Worm (Caenorhabditis elegans) whole organism, L2 larva: ENCODE results near the gene aqp-7.

Source experiments
- F13H6.1 ChIP-seq: sonication (generic microtip); optimal IDR thresholded peaks from 2 replicates; lab custom pipeline; 2016; ENCODE audit warnings: missing genetic modification characterization, missing compliant biosample characterization
- R02D3.7 ChIP-seq: fragments of 150-350 bp; optimal IDR thresholded peaks from 2 replicates; lab custom pipeline; 2014; ENCODE audit warnings: missing biosample characterization, missing genetic modification characterization
- Y55F3AM.14 ChIP-seq: fragments of 200-800 bp; sonication (Bioruptor generic); optimal IDR thresholded peaks from 2 replicates; lab custom pipeline; 2018; ENCODE audit warnings: mild to moderate bottlenecking, missing genetic modification characterization, missing compliant biosample characterization
- ZK546.5 ChIP-seq: sonication (generic microtip); optimal IDR thresholded peaks from 2 replicates; lab custom pipeline; 2017; ENCODE audit warnings: missing biosample characterization, missing genetic modification characterization
- alr-1 ChIP-seq: fragments of 150-350 bp; optimal IDR thresholded peaks from 2 replicates; lab custom pipeline; 2014; ENCODE audit warnings: missing biosample characterization, missing genetic modification characterization
- aly-2 ChIP-seq: fragments of 150-350 bp; optimal IDR thresholded peaks from 2 replicates; lab custom pipeline; 2014; ENCODE audit warnings: missing biosample characterization, missing genetic modification characterization
- ceh-16 ChIP-seq: fragments of 150-350 bp; optimal IDR thresholded peaks from 2 replicates; lab custom pipeline; 2014; ENCODE audit warnings: missing biosample characterization, missing genetic modification characterization
- ceh-82 ChIP-seq: fragments of 150-350 bp; optimal IDR thresholded peaks from 2 replicates; lab custom pipeline; 2014; ENCODE audit warnings: missing biosample characterization, missing genetic modification characterization
- crh-2 ChIP-seq: sonication (generic microtip); optimal IDR thresholded peaks from 2 replicates; lab custom pipeline; 2017; ENCODE audit warnings: missing biosample characterization, missing genetic modification characterization
- egl-27 ChIP-seq: sonication (generic microtip); optimal IDR thresholded peaks from 3 replicates; lab custom pipeline; 2017; ENCODE audit warnings: missing biosample characterization, missing genetic modification reagents, missing genetic modification characterization
- elt-1 ChIP-seq: fragments of 150-350 bp; optimal IDR thresholded peaks from 2 replicates; lab custom pipeline; 2014; ENCODE audit warnings: missing biosample characterization, missing genetic modification characterization
- fos-1 ChIP-seq: fragments of 150-350 bp; optimal IDR thresholded peaks from 2 replicates; lab custom pipeline; 2014; ENCODE audit warnings: missing biosample characterization, missing genetic modification characterization
- lin-11 ChIP-seq: fragments of 150-350 bp; sonication (generic microtip); optimal IDR thresholded peaks from 2 replicates; lab custom pipeline; 2014; ENCODE audit warnings: missing biosample characterization, missing genetic modification characterization, inconsistent platforms, mixed read lengths
- lin-13 ChIP-seq: fragments of 150-350 bp; optimal IDR thresholded peaks from 2 replicates; lab custom pipeline; 2014; ENCODE audit warnings: missing biosample characterization, missing genetic modification reagents, missing genetic modification characterization
- lin-39 ChIP-seq: fragments of 150-350 bp; optimal IDR thresholded peaks from 2 replicates; lab custom pipeline; 2014; ENCODE audit warnings: missing biosample characterization, missing genetic modification reagents, missing genetic modification characterization
- mab-5 ChIP-seq: fragments of 150-350 bp; optimal IDR thresholded peaks from 2 replicates; lab custom pipeline; 2014; ENCODE audit warnings: missing biosample characterization, missing genetic modification characterization
- nhr-10 ChIP-seq: sonication (generic microtip); optimal IDR thresholded peaks from 2 replicates; lab custom pipeline; 2017; ENCODE audit warnings: missing biosample characterization, missing genetic modification characterization
- nhr-12 ChIP-seq: fragments of 150-350 bp; optimal IDR thresholded peaks from 2 replicates; lab custom pipeline; 2014; ENCODE audit warnings: missing biosample characterization, missing genetic modification characterization
- nhr-21 ChIP-seq: fragments of 150-350 bp; optimal IDR thresholded peaks from 2 replicates; lab custom pipeline; 2014; ENCODE audit warnings: missing biosample characterization, missing genetic modification characterization
- nhr-237 ChIP-seq: fragments of 150-350 bp; optimal IDR thresholded peaks from 2 replicates; lab custom pipeline; 2014; ENCODE audit warnings: missing biosample characterization, missing genetic modification characterization
- nhr-6 ChIP-seq: fragments of 150-350 bp; optimal IDR thresholded peaks from 2 replicates; lab custom pipeline; 2014; ENCODE audit warnings: missing biosample characterization, missing genetic modification characterization
- nhr-77 ChIP-seq: fragments of 150-350 bp; optimal IDR thresholded peaks from 2 replicates; lab custom pipeline; 2014; ENCODE audit warnings: missing biosample characterization, missing genetic modification characterization
- sem-4 ChIP-seq: fragments of 150-350 bp; optimal IDR thresholded peaks from 2 replicates; lab custom pipeline; 2014; ENCODE audit warnings: missing biosample characterization, missing genetic modification reagents, missing genetic modification characterization
- sma-3 ChIP-seq: sonication (generic microtip); optimal IDR thresholded peaks from 2 replicates; lab custom pipeline; 2016; ENCODE audit warnings: missing genetic modification reagents, missing genetic modification characterization, missing compliant biosample characterization
- sma-9 ChIP-seq, 2 experiments: fragments of 150-350 bp in 1 of 2; sonication (generic microtip) in 1 of 2; optimal IDR thresholded peaks; 2 replicates each; lab custom pipeline; 2014 to 2016; ENCODE audit warnings: missing genetic modification characterization in 2 of 2, mild to moderate bottlenecking in 1 of 2, missing biosample characterization in 1 of 2, missing compliant biosample characterization in 1 of 2, missing genetic modification reagents in 1 of 2, moderate library complexity in 1 of 2
- snpc-4 ChIP-seq: fragments of 150-350 bp; optimal IDR thresholded peaks from 2 replicates; lab custom pipeline; 2014; ENCODE audit warnings: missing biosample characterization, missing genetic modification characterization
- unc-39 ChIP-seq: fragments of 150-350 bp; optimal IDR thresholded peaks from 2 replicates; lab custom pipeline; 2014; ENCODE audit warnings: missing biosample characterization, missing genetic modification characterization
- unc-55 ChIP-seq: fragments of 150-350 bp; sonication (generic microtip); optimal IDR thresholded peaks from 3 replicates; lab custom pipeline; 2014; ENCODE audit warnings: missing biosample characterization, missing genetic modification reagents, missing genetic modification characterization
- unc-62 ChIP-seq: fragments of 150-350 bp; optimal IDR thresholded peaks from 2 replicates; lab custom pipeline; 2014; ENCODE audit warnings: missing biosample characterization, missing genetic modification reagents, missing genetic modification characterization
- ztf-1 ChIP-seq: fragments of 200-800 bp; sonication (Bioruptor generic); conservative IDR thresholded peaks from 2 replicates; pipeline ENCODE4 v1.3.6; 2022; ENCODE audit warnings: missing genetic modification characterization, missing compliant biosample characterization
- ztf-4 ChIP-seq: fragments of 150-350 bp; optimal IDR thresholded peaks from 2 replicates; lab custom pipeline; 2014; ENCODE audit warnings: missing biosample characterization, missing genetic modification characterization

aqp-7 gene

DNA sequence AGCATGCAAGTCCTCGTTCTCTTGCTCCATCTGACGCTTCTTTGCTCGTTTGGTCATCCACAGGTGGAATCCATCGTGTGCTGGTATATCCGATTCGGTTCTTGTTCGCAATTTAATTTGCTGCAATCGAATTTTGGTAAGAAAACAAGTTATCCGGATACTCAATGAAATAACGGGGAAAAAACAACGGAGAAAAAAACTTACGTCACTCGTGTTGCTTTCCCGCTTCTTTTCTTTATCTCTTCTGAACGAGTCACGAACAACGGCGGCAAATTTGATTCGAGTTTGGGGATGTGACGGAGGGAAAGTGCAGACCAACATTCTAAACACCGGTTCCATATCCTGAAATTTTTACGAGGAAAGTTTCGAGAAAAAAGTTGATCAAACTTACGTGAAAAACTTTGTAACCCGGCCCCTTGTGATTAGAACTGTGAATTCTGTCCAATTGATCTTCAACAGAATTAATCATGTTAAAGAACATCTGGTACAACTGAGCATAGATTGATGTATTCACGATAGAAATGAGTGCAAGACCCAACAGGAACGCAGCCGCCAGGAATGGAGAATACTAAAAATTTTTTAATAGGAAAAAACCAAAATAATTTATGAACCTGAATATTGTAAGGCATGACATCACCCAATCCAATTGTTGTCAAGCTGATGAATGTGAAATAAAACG is 26.6 kb downstream of the aqp-7 start:
- TF ChIP-seq snpc-4 (tag; lab: Kevin White, UChicago): no peak
- no peak for TF ChIP-seq alr-1 (tag; lab: Kevin White, UChicago)

DNA sequence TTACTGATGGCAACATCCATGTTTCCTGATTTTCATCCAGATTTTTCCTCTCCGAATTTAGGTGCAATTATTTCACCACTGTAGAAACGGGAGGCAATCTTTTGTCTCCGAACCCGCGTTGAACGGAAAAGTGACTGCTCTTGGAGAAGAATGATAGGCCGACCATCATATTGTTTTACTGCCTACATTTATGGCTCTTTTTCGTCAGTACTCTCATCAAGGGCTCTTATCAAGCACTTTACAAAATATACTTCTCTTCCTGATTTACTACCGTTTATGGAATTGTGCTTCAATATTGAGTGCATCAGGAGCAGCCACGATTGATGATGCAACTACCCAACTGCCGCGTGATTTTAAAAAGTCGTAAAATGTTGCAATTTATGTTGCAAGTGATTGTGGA is 29.5 kb downstream of the aqp-7 start:
- TF ChIP-seq lin-11 (tag; lab: Kevin White, UChicago) (no peak), sem-4 (tag; lab: Kevin White, UChicago) (no peak), F13H6.1 (tag; lab: Kevin White, UChicago) (no peak), sma-9 (GFP tag; optimal IDR thresholded peaks at IDR 0.05; lab: Kevin White, UChicago) (peak; percentile 27), sma-9 (tag; optimal IDR thresholded peaks at IDR 0.05; lab: Kevin White, UChicago) (no peak)

DNA sequence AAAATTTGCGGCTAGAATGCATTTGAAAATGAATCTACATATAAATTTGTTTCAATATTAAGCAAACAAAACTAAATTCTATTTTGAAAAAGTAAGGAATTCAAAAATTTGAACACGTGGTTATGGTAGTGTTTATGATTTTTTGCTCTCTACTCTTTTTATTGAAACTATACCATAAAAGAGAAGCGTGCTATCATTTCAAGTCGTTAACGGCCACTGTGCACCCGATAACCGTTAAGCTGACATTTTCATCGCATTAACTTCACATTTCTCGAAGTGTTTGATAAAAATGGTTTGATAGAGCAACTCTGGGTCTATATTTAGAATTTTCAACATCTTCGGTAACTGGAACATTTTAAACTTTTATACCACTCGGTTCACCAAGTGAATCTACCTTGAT is 29.9 kb downstream of the aqp-7 start, which contains the start of gene twk-26:
Gene twk-26, minus strand, starts transcription at position 23 of the 400 bp plus-strand sequence.
- TF ChIP-seq ceh-82: no peak
- no peak for TF ChIP-seq unc-55
- TF ChIP-seq nhr-6 (tag; lab: Kevin White, UChicago): no peak
- peak; percentile 37 for TF ChIP-seq fos-1 (tag; lab: Kevin White, UChicago)
- no peak for TF ChIP-seq mab-5 (tag; lab: Kevin White, UChicago)
- no peak for TF ChIP-seq Y55F3AM.14 (GFP tag; lab: Kevin White, UChicago)
- no peak for TF ChIP-seq lin-39 (tag; lab: Kevin White, UChicago)
- TF ChIP-seq unc-62 (GFP tag; lab: Kevin White, UChicago): no peak
- peak; percentile 43 for TF ChIP-seq sma-9 (GFP tag; optimal IDR thresholded peaks at IDR 0.05; lab: Kevin White, UChicago)
- TF ChIP-seq sma-9 (tag; optimal IDR thresholded peaks at IDR 0.05; lab: Kevin White, UChicago): no peak
- TF ChIP-seq ZK546.5: no peak

DNA sequence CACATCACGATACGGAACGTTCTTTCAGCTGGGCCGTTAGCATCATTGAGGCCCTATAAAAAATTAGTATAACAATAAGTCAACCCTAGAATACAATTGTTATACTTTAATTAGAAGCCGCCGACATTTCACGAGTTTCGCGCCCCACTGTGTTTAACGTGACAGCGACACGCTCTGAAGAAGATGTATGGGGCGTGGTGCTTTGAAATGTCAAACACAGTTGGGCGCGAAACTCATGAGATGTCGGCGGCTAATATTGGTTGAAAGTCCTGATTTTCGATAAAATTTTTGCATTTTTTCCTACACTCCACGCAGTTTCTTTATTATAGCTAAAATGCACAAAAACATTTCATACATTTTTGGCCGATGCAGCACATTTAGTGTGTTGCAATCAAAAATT is 31.2 kb downstream of the aqp-7 start:
- TF ChIP-seq ceh-82: no peak
- no peak for TF ChIP-seq ztf-1 (GFP tag; lab: Robert Waterston, UW)
- TF ChIP-seq F13H6.1 (tag; lab: Kevin White, UChicago): no peak
- TF ChIP-seq snpc-4 (tag; lab: Kevin White, UChicago): peak; percentile 32
- TF ChIP-seq, all 48 proteins: peak for 1

DNA sequence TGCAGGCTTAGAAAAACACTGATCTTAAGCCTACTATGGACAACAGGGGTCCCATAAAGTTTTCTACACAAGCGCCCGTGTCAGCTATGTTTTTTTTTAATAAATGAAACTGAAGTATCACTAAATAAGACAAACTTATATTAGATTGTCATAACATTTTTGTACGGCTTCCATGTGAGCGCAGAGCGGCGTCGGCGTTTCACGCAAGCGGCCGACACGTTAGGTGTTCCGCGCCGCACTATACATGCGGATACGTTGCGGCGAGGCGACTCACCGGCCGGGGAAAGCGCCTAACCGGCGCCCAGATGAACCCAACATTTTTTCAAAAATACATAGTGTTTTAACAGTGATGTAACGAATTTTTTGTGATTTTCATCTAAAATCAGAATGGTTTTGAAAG is 32.8 kb downstream of the aqp-7 start:
- TF ChIP-seq aly-2 (tag; lab: Kevin White, UChicago) (no peak), egl-27 (tag; lab: Kevin White, UChicago) (no peak)

DNA sequence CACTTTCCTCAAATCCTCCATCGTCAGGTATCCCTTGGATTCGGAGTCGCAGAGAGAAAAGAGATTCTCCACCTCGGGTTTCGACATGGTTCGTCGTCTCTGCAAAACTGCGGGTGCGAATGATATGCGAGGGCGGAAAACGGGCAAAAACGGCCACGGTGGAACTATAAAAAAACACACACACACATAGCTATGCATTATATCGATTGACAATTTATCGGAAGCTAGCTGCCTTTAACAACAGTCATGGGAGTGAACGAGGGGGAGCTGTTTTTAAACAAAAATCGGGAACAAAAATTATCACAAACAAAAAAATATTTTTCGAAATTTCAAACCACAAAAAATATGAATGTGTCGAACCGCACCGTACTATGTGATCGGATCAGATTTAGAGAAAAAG is 34.4 kb downstream of the aqp-7 start, which contains the start of gene rsef-1:
Gene rsef-1, minus strand, starts transcription at position 101 of the 400 bp plus-strand sequence.
- TF ChIP-seq fos-1 (tag; lab: Kevin White, UChicago) (no peak), unc-62 (GFP tag; lab: Kevin White, UChicago) (no peak), alr-1 (tag; lab: Kevin White, UChicago) (no peak), nhr-237 (no peak), ceh-16 (tag; lab: Kevin White, UChicago) (no peak), lin-39 (tag; lab: Kevin White, UChicago) (no peak), ztf-1 (GFP tag; lab: Robert Waterston, UW) (no peak), egl-27 (tag; lab: Kevin White, UChicago) (no peak), unc-39 (tag; lab: Kevin White, UChicago) (no peak), R02D3.7 (tag; lab: Kevin White, UChicago) (no peak)

DNA sequence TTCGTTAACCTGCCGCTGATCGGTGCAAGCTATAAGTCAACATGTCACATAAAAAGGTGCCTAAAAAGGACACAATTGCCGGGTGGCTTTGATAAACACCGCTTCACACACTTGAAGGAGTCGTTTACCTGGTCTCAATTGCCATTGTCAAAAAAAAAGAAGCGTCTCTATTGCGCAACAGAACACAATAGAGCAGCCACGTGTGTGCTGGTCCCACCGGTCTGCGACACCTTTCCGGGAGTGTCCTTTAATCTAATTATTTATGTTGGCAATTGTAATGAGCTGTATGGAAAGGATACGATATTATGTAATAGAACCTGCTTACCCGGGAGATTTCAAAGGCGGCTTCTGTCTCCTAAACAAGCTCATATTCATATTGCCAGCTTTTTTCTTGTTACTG is 36.8 kb downstream of the aqp-7 start:
- no peak for TF ChIP-seq snpc-4 (tag; lab: Kevin White, UChicago)
- no peak for TF ChIP-seq crh-2
- TF ChIP-seq ceh-16 (tag; lab: Kevin White, UChicago): no peak
- no peak for TF ChIP-seq lin-13 (GFP tag; lab: Kevin White, UChicago)
- TF ChIP-seq ztf-4 (tag; lab: Kevin White, UChicago): no peak
- TF ChIP-seq nhr-21: no peak
- no peak for TF ChIP-seq nhr-12 (tag; lab: Kevin White, UChicago)
- TF ChIP-seq egl-27 (tag; lab: Kevin White, UChicago): no peak
- no peak for TF ChIP-seq nhr-77 (tag; lab: Kevin White, UChicago)
- TF ChIP-seq unc-62 (GFP tag; lab: Kevin White, UChicago): no peak
- TF ChIP-seq elt-1 (tag; lab: Kevin White, UChicago): no peak
- no peak for TF ChIP-seq mab-5 (tag; lab: Kevin White, UChicago)
- TF ChIP-seq sma-3 (GFP tag; lab: Kevin White, UChicago): no peak
- TF ChIP-seq nhr-10 (tag; lab: Kevin White, UChicago): no peak
- no peak for TF ChIP-seq sma-9 (GFP tag; optimal IDR thresholded peaks at IDR 0.05; lab: Kevin White, UChicago)
- no peak for TF ChIP-seq sma-9 (tag; optimal IDR thresholded peaks at IDR 0.05; lab: Kevin White, UChicago)
- TF ChIP-seq aly-2 (tag; lab: Kevin White, UChicago): no peak
- no peak for TF ChIP-seq ZK546.5
